Fruit fly (Drosophila melanogaster): ENCODE results near the gene CG10859.
A peak's percentile ranks its signal among the peaks of the same experiment; 100 is the strongest.

CG10859 gene

dm6 chr2L:13387255-13387654 lies 11.2 kb downstream of the CG10859 start, which contains the start of the genes Ing5 and CG7099 (continued):
- peak; percentile 70 for TF ChIP-seq BEAF-32 (GFP tag; optimal IDR thresholded peaks at IDR 0.05)
- TF ChIP-seq org-1 (GFP tag; optimal IDR thresholded peaks at IDR 0.05), result peak; percentile 84
- peak; percentile 79 for TF ChIP-seq CG4360 (GFP tag; IDR thresholded peaks at IDR 0.05)
- no peak for TF ChIP-seq yki (optimal IDR thresholded peaks at IDR 0.05)
- TF ChIP-seq run (tag; optimal IDR thresholded peaks at IDR 0.05), result peak; percentile 90
- TF ChIP-seq CG10431 (GFP tag; optimal IDR thresholded peaks at IDR 0.05), result peak; percentile 95
- peak; percentile 87 for TF ChIP-seq CG13624 (GFP tag; optimal IDR thresholded peaks at IDR 0.05)
- peak; percentile 93 for TF ChIP-seq Bdp1 (GFP tag; optimal IDR thresholded peaks at IDR 0.05)
- TF ChIP-seq MBD-R2 (GFP tag; IDR thresholded peaks at IDR 0.05), result peak; percentile 99
- TF ChIP-seq CG15479 (GFP tag; optimal IDR thresholded peaks at IDR 0.05), result peak; percentile 36
- peak; percentile 97 for TF ChIP-seq exex (tag; optimal IDR thresholded peaks at IDR 0.05)
- TF ChIP-seq CG17568 (GFP tag; optimal IDR thresholded peaks at IDR 0.05), result peak; percentile 91
- TF ChIP-seq TFAM (GFP tag; optimal IDR thresholded peaks at IDR 0.05), result peak; percentile 53
- TF ChIP-seq Dek (tag; optimal IDR thresholded peaks at IDR 0.05), result peak; percentile 94
- peak; percentile 93 for TF ChIP-seq Vsx1 (GFP tag; optimal IDR thresholded peaks at IDR 0.05)
- TF ChIP-seq Opbp (GFP tag; IDR thresholded peaks at IDR 0.05; ENCODE audit: partially characterized antibody), result peak; percentile 65; the same call in 2 of the 3 replicates
- peak; percentile 87 for TF ChIP-seq CG16863 (GFP tag; optimal IDR thresholded peaks at IDR 0.05)
- TF ChIP-seq CG12104 (GFP tag; optimal IDR thresholded peaks at IDR 0.05), result peak; percentile 94
- TF ChIP-seq gsb (GFP tag; IDR thresholded peaks at IDR 0.05), result peak; percentile 89
- TF ChIP-seq NFAT (GFP tag; IDR thresholded peaks at IDR 0.05), result peak; percentile 95
- TF ChIP-seq Camta (GFP tag; optimal IDR thresholded peaks at IDR 0.05), result peak; percentile 92
- peak; percentile 85 for TF ChIP-seq onecut (GFP tag; IDR thresholded peaks at IDR 0.05)
- peak; percentile 95 for TF ChIP-seq ttk (GFP tag; IDR thresholded peaks at IDR 0.05)
- TF ChIP-seq ranshi (GFP tag; IDR thresholded peaks at IDR 0.05), result peak; percentile 97
- TF ChIP-seq CG42726 (GFP tag; IDR thresholded peaks at IDR 0.05; ENCODE audit: partially characterized antibody), result 0 out of 2 replicates have a peak, but pooled peaks have one; percentile 48
- TF ChIP-seq Oli (tag; optimal IDR thresholded peaks at IDR 0.05), result peak; percentile 94
- peak; percentile 88 for TF ChIP-seq Lim3 (GFP tag; IDR thresholded peaks at IDR 0.05)
- peak; percentile 85 for TF ChIP-seq CG8281 (tag; optimal IDR thresholded peaks at IDR 0.05)
- TF ChIP-seq CG1647 (GFP tag; optimal IDR thresholded peaks at IDR 0.05), result peak; percentile 94
- TF ChIP-seq Fer2 (tag; optimal IDR thresholded peaks at IDR 0.05), result peak; percentile 95
- TF ChIP-seq Ptx1 (GFP tag; IDR thresholded peaks at IDR 0.05), result peak; percentile 98
- peak; percentile 81 for TF ChIP-seq CG33213 (GFP tag; optimal IDR thresholded peaks at IDR 0.05)
- TF ChIP-seq Pdp1 (GFP tag; optimal IDR thresholded peaks at IDR 0.05), result peak; percentile 92 to 94
- TF ChIP-seq CG9932 (GFP tag; IDR thresholded peaks at IDR 0.05), result peak; percentile 99
- TF ChIP-seq nau (GFP tag; optimal IDR thresholded peaks at IDR 0.05), result no peak
- peak; percentile 80 for TF ChIP-seq CG6654 (GFP tag; optimal IDR thresholded peaks at IDR 0.05)
- TF ChIP-seq stc (GFP tag; IDR thresholded peaks at IDR 0.05), result peak; percentile 94
- peak; percentile 94 for TF ChIP-seq Blimp-1 (GFP tag; optimal IDR thresholded peaks at IDR 0.05)
- peak; percentile 57; the same call in 1 of the 3 replicates for TF ChIP-seq vnd (GFP tag; IDR thresholded peaks at IDR 0.05; ENCODE audit: partially characterized antibody)
- TF ChIP-seq CG30403 (GFP tag; optimal IDR thresholded peaks at IDR 0.05), result peak; percentile 98
- peak; percentile 81 for TF ChIP-seq CG15073 (GFP tag; optimal IDR thresholded peaks at IDR 0.05)
- peak in 1 of 2 experiments; percentile 43 for TF ChIP-seq tll (GFP tag; optimal IDR thresholded peaks at IDR 0.05)
- peak; percentile 57 for TF ChIP-seq pzg (GFP tag; optimal IDR thresholded peaks at IDR 0.05)
- TF ChIP-seq CG9797 (GFP tag; optimal IDR thresholded peaks at IDR 0.05), result peak; percentile 22
- peak; percentile 97 for TF ChIP-seq CG4617 (GFP tag; optimal IDR thresholded peaks at IDR 0.05; ENCODE audit: borderline replicate concordance)
- peak; percentile 88 for TF ChIP-seq CG8944 (GFP tag; optimal IDR thresholded peaks at IDR 0.05)
- TF ChIP-seq CG6689 (GFP tag; IDR thresholded peaks at IDR 0.05), result peak; percentile 96
- TF ChIP-seq ash1 (GFP tag; optimal IDR thresholded peaks at IDR 0.05), result peak; percentile 61
- TF ChIP-seq trem (tag; optimal IDR thresholded peaks at IDR 0.05), result peak; percentile 95
- peak; percentile 94 for TF ChIP-seq CG8388 (GFP tag; optimal IDR thresholded peaks at IDR 0.05)

Measured in whole organism, embryonic.